Worm (Caenorhabditis elegans) whole organism, L1 larva: Measurements from ENCODE around the gene F26F4.6.

Source experiments
- C16A3.4 ChIP-seq: fragments of 150-350 bp; optimal IDR thresholded peaks from 2 replicates; lab custom pipeline; 2014; ENCODE audit warnings: missing biosample characterization, missing genetic modification characterization
- Y116A8C.19 ChIP-seq: sonication (generic microtip); optimal IDR thresholded peaks from 2 replicates; lab custom pipeline; 2016; ENCODE audit warnings: missing compliant biosample characterization, missing genetic modification characterization, borderline replicate concordance
- aha-1 ChIP-seq: fragments of 150-350 bp; optimal IDR thresholded peaks from 2 replicates; lab custom pipeline; 2014; ENCODE audit warnings: missing biosample characterization, missing genetic modification characterization
- alr-1 ChIP-seq: fragments of 200-800 bp; sonication (Bioruptor generic); optimal IDR thresholded peaks from 2 replicates; lab custom pipeline; 2018; ENCODE audit warnings: borderline replicate concordance, mild to moderate bottlenecking, missing genetic modification characterization, missing compliant biosample characterization
- blmp-1 ChIP-seq: fragments of 150-350 bp; optimal IDR thresholded peaks from 2 replicates; lab custom pipeline; 2014; ENCODE audit warnings: missing biosample characterization, missing genetic modification characterization
- ceh-82 ChIP-seq, 3 experiments: fragments of 150-350 bp in 1 of 3; sonication (generic microtip) in 2 of 3; optimal IDR thresholded peaks; 2 replicates each; lab custom pipeline; 2014 to 2017; ENCODE audit warnings: missing biosample characterization in 3 of 3, missing genetic modification characterization in 3 of 3
- ceh-88 ChIP-seq: fragments of 200-800 bp; sonication (Bioruptor generic); IDR thresholded peaks from 2 replicates; pipeline ENCODE4 v1.3.6; 2022; ENCODE audit warnings: missing genetic modification characterization, missing compliant biosample characterization
- ces-1 ChIP-seq: fragments of 150-350 bp; optimal IDR thresholded peaks from 2 replicates; lab custom pipeline; 2014; ENCODE audit warnings: missing biosample characterization, missing genetic modification reagents, missing genetic modification characterization
- dpl-1 ChIP-seq, 3 experiments: fragments of 150-350 bp in 2 of 3; sonication (generic microtip) in 1 of 3; optimal IDR thresholded peaks; 2 replicates each; lab custom pipeline; 2014 to 2017; ENCODE audit warnings: missing biosample characterization in 3 of 3, missing genetic modification characterization in 3 of 3, missing genetic modification reagents in 3 of 3
- efl-1 ChIP-seq, 4 experiments: fragments of 150-350 bp; optimal IDR thresholded peaks in 3 of 4; peaks in 1 of 4; 1 replicate in 1 of 4; 2 replicates in 3 of 4; lab custom pipeline; 2014; ENCODE audit warnings: missing biosample characterization in 2 of 4, missing genetic modification characterization in 2 of 4, missing genetic modification reagents in 2 of 4
- efl-3 ChIP-seq: fragments of 200-800 bp; sonication (Bioruptor generic); optimal IDR thresholded peaks from 2 replicates; lab custom pipeline; 2018; ENCODE audit warnings: mild to moderate bottlenecking, missing genetic modification characterization, missing compliant biosample characterization
- egl-27 ChIP-seq, 2 experiments: fragments of 150-350 bp in 1 of 2; sonication (generic microtip); optimal IDR thresholded peaks; 3 replicates each; lab custom pipeline; 2017 to 2018; ENCODE audit warnings: missing biosample characterization in 2 of 2, missing genetic modification characterization in 2 of 2, missing genetic modification reagents in 2 of 2
- elt-2 ChIP-seq: sonication (generic microtip); optimal IDR thresholded peaks from 2 replicates; lab custom pipeline; 2016; ENCODE audit warnings: missing genetic modification characterization, mild to moderate bottlenecking, inconsistent platforms, missing compliant biosample characterization, missing genetic modification reagents
- fkh-10 ChIP-seq: sonication (generic microtip); optimal IDR thresholded peaks from 2 replicates; lab custom pipeline; 2017; ENCODE audit warnings: missing biosample characterization, missing genetic modification reagents, missing genetic modification characterization
- fkh-8 ChIP-seq: sonication (generic microtip); optimal IDR thresholded peaks from 2 replicates; lab custom pipeline; 2016; ENCODE audit warnings: mild to moderate bottlenecking, missing genetic modification characterization, missing compliant biosample characterization
- hlh-4 ChIP-seq: sonication (generic microtip); optimal IDR thresholded peaks from 2 replicates; lab custom pipeline; 2016; ENCODE audit warnings: mild to moderate bottlenecking, missing genetic modification characterization, missing compliant biosample characterization
- hpl-2 ChIP-seq: fragments of 150-350 bp; optimal IDR thresholded peaks from 2 replicates; lab custom pipeline; 2014; ENCODE audit warnings: missing biosample characterization, missing genetic modification reagents, missing genetic modification characterization
- lin-14 ChIP-seq: fragments of 200-800 bp; sonication (Bioruptor generic); optimal IDR thresholded peaks from 2 replicates; lab custom pipeline; 2018; ENCODE audit warnings: mild to moderate bottlenecking, missing genetic modification characterization, moderate library complexity, missing compliant biosample characterization
- lin-15B ChIP-seq: fragments of 150-350 bp; sonication (generic microtip); optimal IDR thresholded peaks from 3 replicates; lab custom pipeline; 2014; ENCODE audit warnings: missing biosample characterization, missing genetic modification characterization
- lin-35 ChIP-seq, 2 experiments: fragments of 150-350 bp; optimal IDR thresholded peaks; 2 replicates each; lab custom pipeline; 2014; ENCODE audit warnings: missing biosample characterization in 2 of 2, missing genetic modification characterization in 2 of 2, missing genetic modification reagents in 2 of 2
- lin-39 ChIP-seq: fragments of 150-350 bp; optimal IDR thresholded peaks from 2 replicates; lab custom pipeline; 2014; ENCODE audit warnings: missing biosample characterization, missing genetic modification reagents, missing genetic modification characterization
- lir-3 ChIP-seq: sonication (generic microtip); optimal IDR thresholded peaks from 2 replicates; lab custom pipeline; 2016; ENCODE audit warnings: mild to moderate bottlenecking, missing genetic modification characterization, moderate library complexity, missing compliant biosample characterization; ENCODE audit not compliant: poor library complexity
- lsy-2 ChIP-seq, 2 experiments: fragments of 150-350 bp; optimal IDR thresholded peaks; 2 replicates each; lab custom pipeline; 2014; ENCODE audit warnings: missing biosample characterization in 2 of 2, missing genetic modification characterization in 2 of 2
- mab-9 ChIP-seq: fragments of 200-800 bp; sonication (Bioruptor generic); IDR thresholded peaks from 2 replicates; pipeline ENCODE4 v1.3.6; 2022; ENCODE audit warnings: missing genetic modification reagents, missing genetic modification characterization, missing compliant biosample characterization
- mef-2 ChIP-seq: fragments of 150-350 bp; optimal IDR thresholded peaks from 2 replicates; lab custom pipeline; 2014; ENCODE audit warnings: missing biosample characterization, missing genetic modification characterization
- mep-1 ChIP-seq: fragments of 150-350 bp; optimal IDR thresholded peaks from 2 replicates; lab custom pipeline; 2014; ENCODE audit warnings: missing biosample characterization, missing genetic modification characterization
- nhr-12 ChIP-seq: sonication (generic microtip); optimal IDR thresholded peaks from 2 replicates; lab custom pipeline; 2017; ENCODE audit warnings: missing biosample characterization, missing genetic modification characterization
- nhr-19 ChIP-seq: fragments of 200-800 bp; sonication (Bioruptor generic); conservative IDR thresholded peaks from 2 replicates; pipeline ENCODE4 v1.3.6; 2022; ENCODE audit warnings: missing genetic modification characterization, missing compliant biosample characterization
- nhr-20 ChIP-seq: sonication (generic microtip); optimal IDR thresholded peaks from 2 replicates; lab custom pipeline; 2016; ENCODE audit warnings: mild to moderate bottlenecking, missing genetic modification characterization, missing compliant biosample characterization
- nhr-47 ChIP-seq: sonication (generic microtip); optimal IDR thresholded peaks from 2 replicates; lab custom pipeline; 2016; ENCODE audit warnings: mild to moderate bottlenecking, missing genetic modification characterization, moderate library complexity, missing compliant biosample characterization
- nhr-71 ChIP-seq: sonication (generic microtip); optimal IDR thresholded peaks from 2 replicates; lab custom pipeline; 2016; ENCODE audit warnings: mild to moderate bottlenecking, missing genetic modification characterization, moderate library complexity, missing compliant biosample characterization
- nhr-77 ChIP-seq: fragments of 150-350 bp; optimal IDR thresholded peaks from 2 replicates; lab custom pipeline; 2014; ENCODE audit warnings: missing biosample characterization, missing genetic modification characterization
- nhr-84 ChIP-seq: sonication (generic microtip); optimal IDR thresholded peaks from 2 replicates; lab custom pipeline; 2017; ENCODE audit warnings: missing biosample characterization, missing genetic modification characterization
- pqm-1 ChIP-seq: sonication (generic microtip); optimal IDR thresholded peaks from 3 replicates; lab custom pipeline; 2017; ENCODE audit warnings: missing biosample characterization, missing genetic modification characterization
- snpc-4 ChIP-seq: fragments of 150-350 bp; optimal IDR thresholded peaks from 2 replicates; lab custom pipeline; 2014; ENCODE audit warnings: missing biosample characterization, missing genetic modification characterization
- sox-4 ChIP-seq: sonication (generic microtip); optimal IDR thresholded peaks from 2 replicates; lab custom pipeline; 2016; ENCODE audit warnings: missing genetic modification characterization, missing compliant biosample characterization
- sptf-1 ChIP-seq: fragments of 150-350 bp; optimal IDR thresholded peaks from 2 replicates; lab custom pipeline; 2014; ENCODE audit warnings: missing biosample characterization, missing genetic modification characterization
- tbx-2 ChIP-seq: sonication (generic microtip); optimal IDR thresholded peaks from 2 replicates; lab custom pipeline; 2016; ENCODE audit warnings: missing genetic modification characterization, missing compliant biosample characterization
- tlp-1 ChIP-seq: fragments of 150-350 bp; optimal IDR thresholded peaks from 2 replicates; lab custom pipeline; 2014; ENCODE audit warnings: missing biosample characterization, missing genetic modification characterization
- unc-30 ChIP-seq: sonication (generic microtip); optimal IDR thresholded peaks from 2 replicates; lab custom pipeline; 2017; ENCODE audit warnings: missing biosample characterization, missing genetic modification characterization
- unc-86 ChIP-seq: sonication (generic microtip); optimal IDR thresholded peaks from 2 replicates; lab custom pipeline; 2016; ENCODE audit warnings: missing genetic modification characterization, missing compliant biosample characterization
- unc-98 ChIP-seq: fragments of 200-800 bp; sonication (Bioruptor generic); IDR thresholded peaks from 2 replicates; pipeline ENCODE4 v1.3.6; 2022; ENCODE audit warnings: missing genetic modification characterization, missing compliant biosample characterization
- vab-15 ChIP-seq: sonication (generic microtip); optimal IDR thresholded peaks from 2 replicates; lab custom pipeline; 2017; ENCODE audit warnings: missing genotype, mild to moderate bottlenecking, missing genetic modification characterization, missing compliant biosample characterization
- zip-4 ChIP-seq: fragments of 200-800 bp; sonication (Bioruptor generic); optimal IDR thresholded peaks from 2 replicates; lab custom pipeline; 2018; ENCODE audit warnings: mild to moderate bottlenecking, missing genetic modification characterization, moderate library complexity, missing compliant biosample characterization
- ztf-11 ChIP-seq, 2 experiments: sonication (generic microtip); optimal IDR thresholded peaks; 2 replicates each; lab custom pipeline; 2016 to 2017; ENCODE audit warnings: missing genetic modification characterization in 2 of 2, missing biosample characterization in 1 of 2, missing compliant biosample characterization in 1 of 2

F26F4.6 gene

ce11 chrIII:4917960-4918712 lies 24.7 kb upstream of the F26F4.6 start, which contains the start of gene rpb-8 (continued):
- no peak for TF ChIP-seq sox-4
- TF ChIP-seq lir-3 (tag; lab: Kevin White, UChicago), result peak; percentile 37
- TF ChIP-seq lin-35 (GFP tag; optimal IDR thresholded peaks at IDR 0.05; lab: Kevin White, UChicago), result peak; percentile 94 to 96
- TF ChIP-seq lin-15B (tag; lab: Kevin White, UChicago), result peak; percentile 46
- TF ChIP-seq C16A3.4 (tag; lab: Kevin White, UChicago), result peak; percentile 69
- TF ChIP-seq hlh-4 (tag; lab: Kevin White, UChicago), result no peak
- TF ChIP-seq lin-39 (tag; lab: Kevin White, UChicago), result no peak
- TF ChIP-seq nhr-77, result peak; percentile 20
- peak; percentile 32 for TF ChIP-seq fkh-8 (tag; lab: Kevin White, UChicago)
- TF ChIP-seq aha-1, result no peak
- TF ChIP-seq lsy-2 (tag; optimal IDR thresholded peaks at IDR 0.05; lab: Kevin White, UChicago), result peak; percentile 56 to 80
- TF ChIP-seq unc-30, result no peak
- TF ChIP-seq unc-86 (tag; lab: Kevin White, UChicago), result no peak
- TF ChIP-seq ztf-11 (tag; optimal IDR thresholded peaks at IDR 0.05; lab: Kevin White, UChicago), result no peak
- no peak for TF ChIP-seq ceh-88 (GFP tag; lab: Robert Waterston, UW)
- peak; percentile 77 for TF ChIP-seq blmp-1 (tag; lab: Kevin White, UChicago)
- no peak for TF ChIP-seq alr-1 (tag; lab: Kevin White, UChicago)
- TF ChIP-seq snpc-4 (tag; lab: Kevin White, UChicago), result no peak
- TF ChIP-seq nhr-71 (tag; lab: Kevin White, UChicago), result peak; percentile 49
- no peak for TF ChIP-seq tlp-1 (tag; lab: Kevin White, UChicago)
- no peak for TF ChIP-seq fkh-10 (GFP tag; lab: Kevin White, UChicago)
- TF ChIP-seq tbx-2 (tag; lab: Kevin White, UChicago), result peak; percentile 38
- TF ChIP-seq lin-14 (GFP tag; lab: Kevin White, UChicago), result no peak
- TF ChIP-seq Y116A8C.19 (tag; lab: Kevin White, UChicago), result no peak
- peak; percentile 52 for TF ChIP-seq nhr-47 (tag; lab: Kevin White, UChicago)
- no peak for TF ChIP-seq mab-9 (GFP tag; lab: Robert Waterston, UW)
- no peak for TF ChIP-seq nhr-12 (tag; lab: Kevin White, UChicago)
- TF ChIP-seq nhr-84, result no peak
- peak; percentile 35 for TF ChIP-seq nhr-19 (GFP tag; lab: Robert Waterston, UW)
- no peak for TF ChIP-seq unc-98 (GFP tag; lab: Robert Waterston, UW)
- peak; percentile 45 for TF ChIP-seq nhr-20
- no peak for TF ChIP-seq mef-2 (tag; lab: Kevin White, UChicago)
- TF ChIP-seq mep-1 (tag; lab: Kevin White, UChicago), result no peak
- no peak for TF ChIP-seq ces-1 (GFP tag; lab: Kevin White, UChicago)
- TF ChIP-seq dpl-1 (GFP tag; optimal IDR thresholded peaks at IDR 0.05; lab: Kevin White, UChicago), result peak; percentile 90 to 95 (median 90)
- no peak for TF ChIP-seq egl-27 (tag; optimal IDR thresholded peaks at IDR 0.05; lab: Kevin White, UChicago)
- TF ChIP-seq elt-2 (tag; lab: Kevin White, UChicago), result no peak
- peak in 2 of 3 experiments; percentile 28 to 71 for TF ChIP-seq ceh-82 (tag; optimal IDR thresholded peaks at IDR 0.05; lab: Kevin White, UChicago)
- TF ChIP-seq hpl-2, result peak; percentile 19

DNA sequence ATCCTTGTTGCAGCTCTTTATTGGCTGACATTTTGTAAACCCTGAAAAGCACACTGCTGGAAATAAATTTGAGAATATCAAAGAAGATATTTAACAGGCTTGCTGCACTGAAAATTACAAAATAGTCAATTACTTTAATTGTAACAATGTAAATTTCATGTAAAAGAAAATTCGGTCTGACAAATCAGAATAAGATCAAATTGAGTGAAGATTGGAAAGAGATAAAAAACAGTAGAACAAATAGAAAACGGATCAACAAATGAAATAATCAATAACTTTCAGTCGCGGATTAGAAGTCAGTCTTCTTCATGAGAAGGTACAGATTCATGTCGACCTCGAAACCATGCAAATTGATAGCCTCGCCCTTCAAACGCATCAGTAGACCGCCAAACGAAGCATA lies 23.6 kb upstream of the F26F4.6 start, which contains the start of gene rars-1:
Gene rars-1, minus strand, starts transcription at position 101 of the 400 bp plus-strand sequence.
- TF ChIP-seq sptf-1 (tag; lab: Kevin White, UChicago) (no peak), vab-15 (tag; lab: Kevin White, UChicago) (no peak), pqm-1 (no peak), efl-3 (GFP tag; lab: Kevin White, UChicago) (no peak), efl-1 (optimal IDR thresholded peaks at IDR 0.05; lab: Kevin White, UChicago) (no peak), efl-1 (GFP tag; optimal IDR thresholded peaks at IDR 0.05 in 1 of 2; lab: Kevin White, UChicago) (peak in 1 of 2 experiments; percentile 52), tlp-1 (tag; lab: Kevin White, UChicago) (no peak), zip-4 (no peak)
